Worm (Caenorhabditis elegans): ENCODE measurements around the gene his-37.

DNA sequence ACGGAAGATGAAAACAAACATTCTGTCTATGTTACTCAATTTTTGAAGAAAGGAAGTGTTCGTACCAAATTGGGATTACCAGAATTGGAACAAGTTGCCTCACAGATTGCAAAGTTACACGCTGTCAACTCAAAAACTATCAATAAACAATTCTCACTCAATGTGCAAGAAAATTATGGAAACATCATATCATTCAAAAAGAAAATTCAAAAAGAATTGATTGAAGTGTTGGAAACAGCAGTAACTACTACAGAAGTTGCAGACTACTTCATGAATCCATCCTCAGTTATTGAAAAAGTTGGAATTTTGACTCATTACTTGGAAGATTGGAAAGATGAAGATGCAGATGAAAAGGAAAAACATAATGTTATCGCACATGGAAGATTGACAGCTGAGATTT lies 18.9 kb upstream of the his-37 start:
- TF ChIP-seq dao-5 (tag; optimal IDR thresholded peaks at IDR 0.05) (no peak), W03F9.2 (tag; optimal IDR thresholded peaks at IDR 0.05) (no peak)
